Worm (Caenorhabditis elegans): ENCODE results near the gene Y43C5B.2.

- TF ChIP-seq lin-39 (tag; optimal IDR thresholded peaks at IDR 0.05) (no peak), snpc-4 (tag; optimal IDR thresholded peaks at IDR 0.05) (no peak), nhr-77 (tag; optimal IDR thresholded peaks at IDR 0.05) (no peak), F10B5.3 (tag; optimal IDR thresholded peaks at IDR 0.05) (no peak), F49E8.2 (tag; optimal IDR thresholded peaks at IDR 0.05; ENCODE audit: borderline replicate concordance) (no peak), nhr-28 (tag; optimal IDR thresholded peaks at IDR 0.05) (no peak), ces-1 (GFP tag; optimal IDR thresholded peaks at IDR 0.05) (no peak), ZK337.2 (GFP tag; IDR thresholded peaks at IDR 0.05) (no peak), fkh-10 (GFP tag; optimal IDR thresholded peaks at IDR 0.05) (no peak), Y105C5A.15 (GFP tag; IDR thresholded peaks at IDR 0.05) (no peak)
These were observed 47.8 kb downstream of the Y43C5B.2 start for ce11 chrIV:10304383-10304782.

Measured in whole organism, L4 larva.